Fruit fly (Drosophila melanogaster) whole organism, embryonic: ENCODE results near the gene CkIIalpha-i3.
A peak's percentile ranks its signal among the peaks of the same experiment; 100 is the strongest.

Source experiments
- Blimp-1 ChIP-seq: fragments of 200-800 bp; sonication (Bioruptor generic); optimal IDR thresholded peaks from 3 replicates; lab custom pipeline; 2018; ENCODE audit warnings: missing biosample characterization, missing genetic modification characterization, mild to moderate bottlenecking, moderate library complexity, missing genetic modification reagents
- CG1024 ChIP-seq: fragments of 200-800 bp; sonication (Bioruptor generic); IDR thresholded peaks from 2 replicates; pipeline ENCODE4 v1.3.6; 2022; ENCODE audit warnings: missing biosample characterization, missing genetic modification characterization
- CG10654 ChIP-seq: fragments of 200-800 bp; sonication (Bioruptor generic); optimal IDR thresholded peaks from 2 replicates; lab custom pipeline; 2016; ENCODE audit warnings: missing biosample characterization, missing genetic modification characterization
- CG11247 ChIP-seq: fragments of 200-800 bp; sonication (Bioruptor generic); IDR thresholded peaks from 2 replicates; pipeline ENCODE4 v1.3.6; 2022; ENCODE audit warnings: missing biosample characterization, missing genetic modification characterization
- CG11398 ChIP-seq: fragments of 200-800 bp; sonication (Bioruptor generic); optimal IDR thresholded peaks from 2 replicates; lab custom pipeline; 2016; ENCODE audit warnings: missing biosample characterization, missing genetic modification characterization
- CG11560 ChIP-seq: fragments of 200-800 bp; sonication (Bioruptor generic); IDR thresholded peaks from 3 replicates; pipeline ENCODE4 v1.3.6; 2022; ENCODE audit warnings: missing biosample characterization, missing genetic modification characterization
- CG12071 ChIP-seq: fragments of 200-800 bp; sonication (Bioruptor generic); optimal IDR thresholded peaks from 3 replicates; lab custom pipeline; 2018; ENCODE audit warnings: missing biosample characterization, mild to moderate bottlenecking, missing genetic modification characterization
- CG12104 ChIP-seq: fragments of 200-800 bp; sonication (Bioruptor generic); optimal IDR thresholded peaks from 3 replicates; lab custom pipeline; 2016; ENCODE audit warnings: missing biosample characterization, missing genetic modification characterization
- CG12155 ChIP-seq: fragments of 200-800 bp; sonication (Bioruptor generic); optimal IDR thresholded peaks from 3 replicates; lab custom pipeline; 2016; ENCODE audit warnings: missing biosample characterization, missing genetic modification characterization
- CG12236 ChIP-seq: fragments of 200-800 bp; sonication (Bioruptor generic); optimal IDR thresholded peaks from 2 replicates; lab custom pipeline; 2016; ENCODE audit warnings: missing biosample characterization, missing genetic modification characterization
- CG14441 ChIP-seq: fragments of 200-800 bp; sonication (Bioruptor generic); IDR thresholded peaks from 2 replicates; pipeline ENCODE4 v1.3.6; 2022; ENCODE audit warnings: missing biosample characterization, missing genetic modification characterization
- CG30431 ChIP-seq: fragments of 200-800 bp; sonication (Bioruptor generic); optimal IDR thresholded peaks from 2 replicates; lab custom pipeline; 2017; ENCODE audit warnings: missing biosample characterization, missing genetic modification characterization
- CG32772 ChIP-seq: fragments of 200-800 bp; sonication (Bioruptor generic); IDR thresholded peaks from 2 replicates; pipeline ENCODE4 v1.3.6; 2022; ENCODE audit warnings: missing biosample characterization, missing genetic modification characterization
- CG4360 ChIP-seq: fragments of 200-800 bp; sonication (Bioruptor generic); IDR thresholded peaks from 2 replicates; pipeline ENCODE4 v1.3.6; 2022; ENCODE audit warnings: missing biosample characterization, missing genetic modification characterization
- CG4730 ChIP-seq: fragments of 200-800 bp; sonication (Bioruptor generic); IDR thresholded peaks from 2 replicates; pipeline ENCODE4 v1.3.6; 2022; ENCODE audit warnings: missing biosample characterization, missing genetic modification characterization
- CG4854 ChIP-seq: fragments of 200-800 bp; sonication (Bioruptor generic); optimal IDR thresholded peaks from 2 replicates; lab custom pipeline; 2016; ENCODE audit warnings: missing biosample characterization, missing genetic modification characterization, inconsistent platforms
- CG7745 ChIP-seq: fragments of 200-800 bp; sonication (Bioruptor generic); optimal IDR thresholded peaks from 2 replicates; lab custom pipeline; 2018; ENCODE audit warnings: missing biosample characterization, mild to moderate bottlenecking, missing genetic modification characterization, moderate library complexity
- CG7786 ChIP-seq: fragments of 200-800 bp; sonication (Bioruptor generic); optimal IDR thresholded peaks from 2 replicates; lab custom pipeline; 2016; ENCODE audit warnings: missing biosample characterization, missing genetic modification characterization
- CG8944 ChIP-seq: fragments of 200-800 bp; sonication (Bioruptor generic); optimal IDR thresholded peaks from 3 replicates; lab custom pipeline; 2016; ENCODE audit warnings: missing biosample characterization, missing genetic modification characterization
- CG9727 ChIP-seq: fragments of 200-800 bp; sonication (Bioruptor generic); optimal IDR thresholded peaks from 3 replicates; lab custom pipeline; 2017; ENCODE audit warnings: missing biosample characterization, mild to moderate bottlenecking, missing genetic modification characterization
- Doc2 ChIP-seq: fragments of 200-800 bp; sonication (Bioruptor generic); IDR thresholded peaks from 2 replicates; pipeline ENCODE4 v1.3.6; 2022; ENCODE audit warnings: missing biosample characterization, missing genetic modification characterization
- Dp ChIP-seq: fragments of 200-800 bp; sonication (Bioruptor generic); optimal IDR thresholded peaks from 2 replicates; lab custom pipeline; 2018; ENCODE audit warnings: missing biosample characterization, mild to moderate bottlenecking, missing genetic modification characterization, moderate library complexity
- Ets65A ChIP-seq: fragments of 200-800 bp; sonication (Bioruptor generic); peaks from one replicate; lab custom pipeline; 2016; ENCODE audit warnings: missing biosample characterization, missing genetic modification characterization
- Lpt ChIP-seq: fragments of >200 bp; optimal IDR thresholded peaks from 2 replicates; lab custom pipeline; 2018; ENCODE audit warnings: missing biosample characterization, missing genetic modification characterization
- MTF-1 ChIP-seq: fragments of 200-800 bp; sonication (Bioruptor generic); optimal IDR thresholded peaks from 2 replicates; lab custom pipeline; 2018; ENCODE audit warnings: missing biosample characterization, mild to moderate bottlenecking, missing genetic modification characterization, borderline replicate concordance
- Max ChIP-seq: fragments of 200-800 bp; sonication (Bioruptor generic); optimal IDR thresholded peaks from 2 replicates; lab custom pipeline; 2016; ENCODE audit warnings: missing biosample characterization, mild to moderate bottlenecking, missing genetic modification characterization
- Nf-YA ChIP-seq: fragments of 200-800 bp; sonication (Bioruptor generic); IDR thresholded peaks from 2 replicates; pipeline ENCODE4 v1.3.6; 2022; ENCODE audit warnings: missing biosample characterization, missing genetic modification characterization
- PHDP ChIP-seq: fragments of 200-800 bp; sonication (Bioruptor generic); optimal IDR thresholded peaks from 3 replicates; lab custom pipeline; 2018; ENCODE audit warnings: missing biosample characterization, mild to moderate bottlenecking, missing genetic modification characterization, moderate library complexity
- Ssrp ChIP-seq: fragments of 200-800 bp; sonication (Bioruptor generic); optimal IDR thresholded peaks from 2 replicates; lab custom pipeline; 2018; ENCODE audit warnings: missing biosample characterization, mild to moderate bottlenecking, missing genetic modification characterization, moderate library complexity
- Usf ChIP-seq: fragments of 200-800 bp; sonication (Bioruptor generic); optimal IDR thresholded peaks from 2 replicates; lab custom pipeline; 2017; ENCODE audit warnings: missing genotype, missing biosample characterization, missing genetic modification characterization
- YL-1 ChIP-seq: fragments of 200-800 bp; sonication (Bioruptor generic); optimal IDR thresholded peaks from 3 replicates; lab custom pipeline; 2017; ENCODE audit warnings: missing biosample characterization, mild to moderate bottlenecking, missing genetic modification characterization
- crp ChIP-seq, 2 experiments: fragments of 200-800 bp; sonication (Bioruptor generic); optimal IDR thresholded peaks; 2 replicates in 1 of 2; 3 replicates in 1 of 2; lab custom pipeline; 2017; ENCODE audit warnings: missing biosample characterization in 2 of 2, missing genetic modification characterization in 2 of 2, mild to moderate bottlenecking in 1 of 2, moderate library complexity in 1 of 2
- disco-r ChIP-seq: fragments of 200-800 bp; sonication (Bioruptor generic); optimal IDR thresholded peaks from 2 replicates; lab custom pipeline; 2016; ENCODE audit warnings: missing biosample characterization, missing genetic modification characterization
- grau ChIP-seq: fragments of 200-800 bp; optimal IDR thresholded peaks from 3 replicates; lab custom pipeline; 2019; ENCODE audit warnings: missing biosample characterization, mild to moderate bottlenecking, missing genetic modification characterization, moderate library complexity
- ham ChIP-seq: fragments of 200-800 bp; sonication (Bioruptor generic); IDR thresholded peaks from 2 replicates; pipeline ENCODE4 v1.3.6; 2022; ENCODE audit warnings: missing biosample characterization, missing genetic modification characterization
- lola ChIP-seq, 3 experiments: fragments of >200 bp in 2 of 3; fragments of 200-800 bp in 1 of 3; sonication (Bioruptor generic) in 1 of 3; optimal IDR thresholded peaks; 2 replicates each; lab custom pipeline; 2017 to 2019; ENCODE audit warnings: missing biosample characterization in 3 of 3, missing genetic modification characterization in 3 of 3, mild to moderate bottlenecking in 1 of 3, moderate library complexity in 1 of 3
- nerfin-1 ChIP-seq: fragments of 200-800 bp; sonication (Bioruptor generic); optimal IDR thresholded peaks from 3 replicates; lab custom pipeline; 2019; ENCODE audit warnings: missing biosample characterization, mild to moderate bottlenecking, missing genetic modification characterization, moderate library complexity
- nerfin-2 ChIP-seq: fragments of 200-800 bp; sonication (Bioruptor generic); IDR thresholded peaks from 2 replicates; pipeline ENCODE4 v1.3.6; 2022; ENCODE audit warnings: missing biosample characterization, missing genetic modification characterization; ENCODE audit not compliant: partially characterized antibody
- odd ChIP-seq: fragments of 200-800 bp; sonication (Bioruptor generic); optimal IDR thresholded peaks from 2 replicates; lab custom pipeline; 2017; ENCODE audit warnings: missing biosample characterization, mild to moderate bottlenecking, missing genetic modification characterization
- pan ChIP-seq, 4 experiments: fragments of >200 bp in 3 of 4; fragments of 200-800 bp in 1 of 4; sonication (Bioruptor generic) in 1 of 4; optimal IDR thresholded peaks in 3 of 4; IDR thresholded peaks in 1 of 4; 2 replicates each; pipeline versions ENCODE4 v1.3.6 to Lab custom; 2017 to 2022; ENCODE audit warnings: missing biosample characterization in 2 of 4, missing genetic modification characterization in 2 of 4, mixed read lengths in 1 of 4
- pb ChIP-seq: fragments of 200-800 bp; sonication (Bioruptor generic); optimal IDR thresholded peaks from 3 replicates; lab custom pipeline; 2016; ENCODE audit warnings: missing biosample characterization, missing genetic modification characterization
- pita ChIP-seq: fragments of 200-800 bp; sonication (Bioruptor generic); optimal IDR thresholded peaks from 2 replicates; lab custom pipeline; 2017; ENCODE audit warnings: missing biosample characterization, mild to moderate bottlenecking, missing genetic modification characterization
- pros ChIP-seq: fragments of 200-800 bp; sonication (Bioruptor generic); optimal IDR thresholded peaks from 3 replicates; lab custom pipeline; 2019; ENCODE audit warnings: missing biosample characterization, mild to moderate bottlenecking, missing genetic modification characterization, moderate library complexity
- rib ChIP-seq: fragments of 200-800 bp; sonication (Bioruptor generic); IDR thresholded peaks from 2 replicates; pipeline ENCODE4 v1.3.6; 2022; ENCODE audit warnings: missing biosample characterization, missing genetic modification characterization
- row ChIP-seq: fragments of 200-800 bp; sonication (Bioruptor generic); IDR thresholded peaks from 3 replicates; pipeline ENCODE4 v1.3.6; 2022; ENCODE audit warnings: missing biosample characterization, missing genetic modification characterization
- sens ChIP-seq: fragments of 200-800 bp; sonication (Bioruptor generic); peaks from one replicate; lab custom pipeline; 2016; ENCODE audit warnings: missing biosample characterization, missing genetic modification characterization
- tin ChIP-seq: fragments of 200-800 bp; sonication (Bioruptor generic); optimal IDR thresholded peaks from 3 replicates; lab custom pipeline; 2016; ENCODE audit warnings: missing biosample characterization, missing genetic modification characterization
- tll ChIP-seq, 2 experiments: fragments of 200-800 bp in 1 of 2; fragments of >200 bp in 1 of 2; sonication (Bioruptor generic) in 1 of 2; optimal IDR thresholded peaks; 2 replicates each; lab custom pipeline; 2017 to 2019; ENCODE audit warnings: missing biosample characterization in 2 of 2, missing genetic modification characterization in 2 of 2, mild to moderate bottlenecking in 1 of 2, moderate library complexity in 1 of 2
- toy ChIP-seq: fragments of 200-800 bp; sonication (Bioruptor generic); IDR thresholded peaks from 2 replicates; pipeline ENCODE4 v1.3.6; 2022; ENCODE audit warnings: missing biosample characterization, missing genetic modification characterization
- zfh2 ChIP-seq: fragments of 200-800 bp; sonication (Bioruptor generic); optimal IDR thresholded peaks from 2 replicates; lab custom pipeline; 2016; ENCODE audit warnings: missing biosample characterization, missing genetic modification characterization

Gene CkIIalpha-i3

DNA sequence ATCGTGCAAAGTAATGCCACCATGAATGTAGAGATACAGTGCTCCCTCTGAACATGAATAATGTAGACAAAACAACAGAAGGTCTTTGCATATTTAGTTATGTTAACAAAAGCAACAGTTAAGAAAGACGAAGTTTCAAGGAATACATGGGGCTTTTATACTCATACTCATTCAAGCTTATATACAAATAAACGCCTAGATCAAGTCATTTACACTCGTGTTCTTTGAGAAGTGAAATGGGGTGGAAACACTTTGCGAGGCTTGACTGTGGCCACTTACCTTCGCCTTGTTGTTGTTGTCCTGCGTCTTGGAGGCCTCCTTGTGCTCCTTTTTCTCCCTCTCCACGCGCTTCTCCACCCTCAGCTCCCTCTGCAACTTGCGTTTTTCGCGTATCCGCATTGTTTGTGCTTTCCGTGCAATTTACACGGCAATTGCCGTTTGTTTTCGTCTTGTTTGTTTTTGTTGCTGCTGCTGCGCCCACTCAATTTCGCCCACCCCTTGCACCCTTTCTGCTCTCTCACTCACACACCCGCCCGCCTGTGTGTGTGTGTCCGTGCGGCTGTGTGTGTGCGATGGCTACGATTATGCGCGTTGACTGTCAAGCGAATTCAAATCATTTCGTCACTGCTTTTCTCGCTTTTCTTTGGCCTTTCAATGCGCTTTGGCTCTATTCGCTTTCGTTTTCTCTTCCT is 25.5 kb downstream of the CkIIalpha-i3 start (continued):
- TF ChIP-seq CG12104 (GFP tag; lab: Kevin White, UChicago) (no peak), CG7745 (no peak), tll (GFP tag; optimal IDR thresholded peaks at IDR 0.05; lab: Kevin White, UChicago) (peak in 1 of 2 experiments; percentile 33), MTF-1 (no peak), sens (GFP tag; lab: Kevin White, UChicago) (peak; percentile 50), rib (GFP tag; lab: Robert Waterston, UW) (no peak), CG7786 (GFP tag; lab: Kevin White, UChicago) (no peak), CG30431 (GFP tag; lab: Kevin White, UChicago) (no peak), nerfin-2 (GFP tag; lab: Robert Waterston, UW) (no peak), zfh2 (GFP tag; lab: Kevin White, UChicago) (no peak), pita (GFP tag; lab: Kevin White, UChicago) (no peak), toy (GFP tag; lab: Robert Waterston, UW) (no peak), CG11398 (GFP tag; lab: Kevin White, UChicago) (no peak), pb (no peak), CG10654 (GFP tag; lab: Kevin White, UChicago) (no peak), CG14441 (GFP tag; lab: Robert Waterston, UW) (no peak), Ssrp (tag; lab: Kevin White, UChicago) (no peak), Ets65A (GFP tag; lab: Kevin White, UChicago) (peak; percentile 71), Doc2 (GFP tag; lab: Robert Waterston, UW) (no peak), Dp (GFP tag; lab: Kevin White, UChicago) (no peak), disco-r (GFP tag; lab: Kevin White, UChicago) (no peak), Lpt (GFP tag; lab: Kevin White, UChicago) (no peak), tin (GFP tag; lab: Kevin White, UChicago) (no peak), lola (GFP tag; optimal IDR thresholded peaks at IDR 0.05; lab: Kevin White, UChicago) (no peak), ham (GFP tag; lab: Robert Waterston, UW) (no peak), CG9727 (GFP tag; lab: Kevin White, UChicago) (no peak), grau (peak; percentile 86), pan (optimal IDR thresholded peaks at IDR 0.05; lab: Kevin White, UChicago) (no peak), pan (GFP tag; optimal IDR thresholded peaks at IDR 0.05 in 1 of 2, IDR thresholded peaks at IDR 0.05 in 1 of 2) (no peak), CG4360 (peak; percentile 87), CG12236 (GFP tag; lab: Kevin White, UChicago) (no peak), CG4854 (GFP tag; lab: Kevin White, UChicago) (no peak), Max (GFP tag; lab: Kevin White, UChicago) (no peak), pros (GFP tag; lab: Kevin White, UChicago) (peak; percentile 47), CG8944 (no peak), odd (GFP tag; lab: Kevin White, UChicago) (no peak), CG11560 (tag; lab: Robert Waterston, UW) (no peak), CG12155 (no peak), CG4730 (GFP tag; lab: Robert Waterston, UW) (no peak), PHDP (no peak), CG32772 (GFP tag; lab: Robert Waterston, UW) (no peak), CG1024 (GFP tag; lab: Robert Waterston, UW) (no peak), crp (GFP tag; optimal IDR thresholded peaks at IDR 0.05; lab: Kevin White, UChicago) (no peak), CG12071 (no peak), CG11247 (no peak), YL-1 (GFP tag; lab: Kevin White, UChicago) (no peak), row (peak; percentile 63), Nf-YA (GFP tag; lab: Robert Waterston, UW) (no peak), Usf (GFP tag; lab: Kevin White, UChicago) (no peak), Blimp-1 (GFP tag; lab: Kevin White, UChicago) (no peak), nerfin-1 (no peak)
